Worm (Caenorhabditis elegans): ENCODE data around the gene trx-1.

trx-1 gene

DNA sequence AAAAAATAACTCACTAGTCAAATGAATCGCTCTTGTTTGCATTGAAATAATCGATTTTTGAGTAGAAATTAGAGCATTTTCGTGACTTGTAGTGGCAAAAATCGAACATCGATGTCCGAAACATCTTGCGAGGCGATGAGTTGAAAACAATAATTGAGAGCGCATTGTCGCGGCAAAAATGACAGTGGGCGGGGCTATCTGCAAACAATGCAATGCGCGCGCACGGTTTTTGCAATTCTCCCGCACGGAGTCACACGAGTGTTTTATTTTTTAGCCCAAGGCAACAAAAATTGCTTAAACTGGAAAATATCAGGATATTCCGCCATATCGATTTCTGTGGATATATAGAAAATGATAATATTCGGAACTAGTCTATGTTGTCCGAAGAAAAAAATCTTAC, 44.9 kb downstream of the trx-1 start, which contains the start of gene B0495.9 (continued):
- TF ChIP-seq nhr-27 (tag; optimal IDR thresholded peaks at IDR 0.05) (no peak), F37B4.10 (GFP tag; IDR thresholded peaks at IDR 0.05) (no peak), nfya-2 (GFP tag; IDR thresholded peaks at IDR 0.05) (no peak), sptf-2 (GFP tag; optimal IDR thresholded peaks at IDR 0.05) (no peak), B0035.1 (tag; optimal IDR thresholded peaks at IDR 0.05) (no peak), lin-35 (GFP tag; optimal IDR thresholded peaks at IDR 0.05) (no peak), rec-8 (tag; optimal IDR thresholded peaks at IDR 0.05) (peak in 1 of 2 experiments; percentile 52), Y53F4B.3 (GFP tag; IDR thresholded peaks at IDR 0.05) (no peak), rpc-1 (optimal IDR thresholded peaks at IDR 0.05) (peak; percentile 40), rpc-1 (tag; optimal IDR thresholded peaks at IDR 0.05) (no peak), T26A5.8 (tag; optimal IDR thresholded peaks at IDR 0.05) (no peak), mcd-1 (GFP tag; IDR thresholded peaks at IDR 0.05) (peak; percentile 63), madf-6 (GFP tag; IDR thresholded peaks at IDR 0.05) (peak; percentile 66), C06A6.2 (GFP tag; conservative IDR thresholded peaks at IDR 0.05) (no peak), ceh-58 (GFP tag; IDR thresholded peaks at IDR 0.05) (no peak), K11D2.4 (GFP tag; IDR thresholded peaks at IDR 0.05) (no peak), dpff-1 (tag; optimal IDR thresholded peaks at IDR 0.05) (no peak), lin-40 (tag; optimal IDR thresholded peaks at IDR 0.05) (no peak), rcor-1 (GFP tag; IDR thresholded peaks at IDR 0.05) (peak; percentile 28; the same call in 1 of the 2 replicates), F33H1.4 (GFP tag; IDR thresholded peaks at IDR 0.05) (no peak), F23B12.7 (tag; optimal IDR thresholded peaks at IDR 0.05; ENCODE audit: insufficient read depth) (peak; percentile 26), hrde-1 (tag; optimal IDR thresholded peaks at IDR 0.05; ENCODE audit: borderline replicate concordance) (no peak), unc-130 (GFP tag; optimal IDR thresholded peaks at IDR 0.05) (no peak), egrh-3 (GFP tag; IDR thresholded peaks at IDR 0.05) (no peak), attf-5 (GFP tag; optimal IDR thresholded peaks at IDR 0.05) (peak; percentile 60), atf-7 (tag; optimal IDR thresholded peaks at IDR 0.05) (no peak), attf-6 (GFP tag; IDR thresholded peaks at IDR 0.05) (no peak), B0019.2 (GFP tag; conservative IDR thresholded peaks at IDR 0.05) (no peak), zim-3 (tag; optimal IDR thresholded peaks at IDR 0.05) (no peak), pbrm-1 (GFP tag; IDR thresholded peaks at IDR 0.05) (peak; percentile 51; the same call in 1 of the 2 replicates), hmg-20 (GFP tag; IDR thresholded peaks at IDR 0.05) (no peak), F52B5.7 (tag; optimal IDR thresholded peaks at IDR 0.05) (peak; percentile 19), hmg-1.2 (GFP tag; IDR thresholded peaks at IDR 0.05) (peak; percentile 39; the same call in 1 of the 2 replicates), ccch-3 (GFP tag; optimal IDR thresholded peaks at IDR 0.05) (no peak), F57C9.4 (tag; optimal IDR thresholded peaks at IDR 0.05) (no peak), chd-7 (tag; optimal IDR thresholded peaks at IDR 0.05) (no peak), ets-4 (GFP tag; optimal IDR thresholded peaks at IDR 0.05) (no peak), snpc-1.1 (tag; optimal IDR thresholded peaks at IDR 0.05; ENCODE audit: insufficient read depth) (peak; percentile 4), dpl-1 (GFP tag; optimal IDR thresholded peaks at IDR 0.05) (no peak), fkh-3 (tag; optimal IDR thresholded peaks at IDR 0.05) (no peak), nhr-179 (tag; optimal IDR thresholded peaks at IDR 0.05) (no peak), ekl-4 (GFP tag; IDR thresholded peaks at IDR 0.05) (no peak), aptf-2 (GFP tag; conservative IDR thresholded peaks at IDR 0.05) (no peak), cebp-2 (GFP tag; IDR thresholded peaks at IDR 0.05) (no peak), D2030.7 (GFP tag; IDR thresholded peaks at IDR 0.05) (no peak), F10E7.11 (tag; optimal IDR thresholded peaks at IDR 0.05) (no peak), tlf-1 (GFP tag; optimal IDR thresholded peaks at IDR 0.05) (no peak), unc-62 (GFP tag; optimal IDR thresholded peaks at IDR 0.05) (no peak), ztf-6 (GFP tag; IDR thresholded peaks at IDR 0.05) (no peak), F49E8.2 (tag; optimal IDR thresholded peaks at IDR 0.05; ENCODE audit: insufficient read depth) (peak; percentile 32)

Data from whole organism, young adult.